Fruit fly (Drosophila melanogaster) whole organism, embryonic: ENCODE measurements around the gene Aasdh.
A peak's percentile ranks its signal among the peaks of the same experiment; 100 is the strongest.

ENCODE experiments used
- Asciz ChIP-seq: fragments of 200-800 bp; sonication (Bioruptor generic); optimal IDR thresholded peaks from 2 replicates; lab custom pipeline; 2017; ENCODE audit warnings: missing biosample characterization, mild to moderate bottlenecking, missing genetic modification characterization, missing genetic modification reagents
- CG10147 ChIP-seq: fragments of 200-800 bp; sonication (Bioruptor generic); optimal IDR thresholded peaks from 2 replicates; lab custom pipeline; 2019; ENCODE audit warnings: missing biosample characterization, mild to moderate bottlenecking, missing genetic modification characterization, moderate library complexity
- CG10462 ChIP-seq: fragments of 200-800 bp; sonication (Bioruptor generic); optimal IDR thresholded peaks from 2 replicates; lab custom pipeline; 2016; ENCODE audit warnings: missing biosample characterization, missing genetic modification characterization
- CG12299 ChIP-seq: fragments of 200-800 bp; sonication (Bioruptor generic); optimal IDR thresholded peaks from 2 replicates; lab custom pipeline; 2018; ENCODE audit warnings: missing biosample characterization, mild to moderate bottlenecking, missing genetic modification characterization
- CG14965 ChIP-seq: fragments of 200-800 bp; sonication (Bioruptor generic); optimal IDR thresholded peaks from 2 replicates; lab custom pipeline; 2016; ENCODE audit warnings: missing biosample characterization, missing genetic modification characterization, borderline replicate concordance
- CG17328 ChIP-seq: fragments of 200-800 bp; sonication (Bioruptor generic); IDR thresholded peaks from 2 replicates; pipeline ENCODE4 v1.3.6; 2022; ENCODE audit warnings: missing biosample characterization, missing genetic modification characterization
- CG17359 ChIP-seq: fragments of 200-800 bp; sonication (Bioruptor generic); optimal IDR thresholded peaks from 3 replicates; lab custom pipeline; 2018; ENCODE audit warnings: missing biosample characterization, mild to moderate bottlenecking, missing genetic modification characterization, moderate library complexity
- CG1832 ChIP-seq: fragments of 200-800 bp; sonication (Bioruptor generic); optimal IDR thresholded peaks from 2 replicates; lab custom pipeline; 2017; ENCODE audit warnings: missing biosample characterization, mild to moderate bottlenecking, missing genetic modification characterization, inconsistent platforms
- CG31388 ChIP-seq: fragments of 200-800 bp; sonication (Bioruptor generic); optimal IDR thresholded peaks from 2 replicates; lab custom pipeline; 2016; ENCODE audit warnings: missing biosample characterization, missing genetic modification characterization
- CG34422 ChIP-seq: fragments of 200-800 bp; sonication (Bioruptor generic); IDR thresholded peaks from 3 replicates; pipeline ENCODE4 v1.3.6; 2022; ENCODE audit warnings: missing biosample characterization, missing genetic modification characterization
- CG5180 ChIP-seq: fragments of 200-800 bp; sonication (Bioruptor generic); optimal IDR thresholded peaks from 3 replicates; lab custom pipeline; 2017; ENCODE audit warnings: missing biosample characterization, missing genetic modification characterization, mild to moderate bottlenecking, moderate library complexity, missing genetic modification reagents
- CG5953 ChIP-seq: fragments of 200-800 bp; sonication (Bioruptor generic); IDR thresholded peaks from 2 replicates; pipeline ENCODE4 v1.3.6; 2022; ENCODE audit warnings: missing biosample characterization, missing genetic modification characterization
- CG6813 ChIP-seq: fragments of 200-800 bp; sonication (Bioruptor generic); optimal IDR thresholded peaks from 2 replicates; lab custom pipeline; 2017; ENCODE audit warnings: missing biosample characterization, missing genetic modification characterization, mild to moderate bottlenecking, moderate library complexity, missing genetic modification reagents
- CHES-1-like ChIP-seq: fragments of 200-800 bp; sonication (Bioruptor generic); optimal IDR thresholded peaks from 2 replicates; lab custom pipeline; 2016; ENCODE audit warnings: missing biosample characterization, missing genetic modification characterization
- Deaf1 ChIP-seq: fragments of 200-800 bp; optimal IDR thresholded peaks from 3 replicates; lab custom pipeline; 2019; ENCODE audit warnings: missing biosample characterization, mild to moderate bottlenecking, missing genetic modification characterization, moderate library complexity
- Dfd ChIP-seq, 2 experiments: fragments of >200 bp; optimal IDR thresholded peaks; 2 replicates each; lab custom pipeline; 2017; ENCODE audit warnings: missing biosample characterization in 2 of 2, missing genetic modification characterization in 2 of 2
- Dip2 ChIP-seq: fragments of 200-800 bp; sonication (Bioruptor generic); IDR thresholded peaks from 2 replicates; pipeline ENCODE4 v1.3.6; 2022; ENCODE audit warnings: missing biosample characterization, missing genetic modification characterization
- Doc3 ChIP-seq: fragments of 200-800 bp; sonication (Bioruptor generic); IDR thresholded peaks from 3 replicates; pipeline ENCODE4 v1.3.6; 2022; ENCODE audit warnings: missing biosample characterization, missing genetic modification characterization; ENCODE audit not compliant: partially characterized antibody
- Drgx ChIP-seq: fragments of 200-800 bp; sonication (Bioruptor generic); IDR thresholded peaks from 2 replicates; pipeline ENCODE4 v1.3.6; 2022; ENCODE audit warnings: missing biosample characterization, missing genetic modification characterization
- Hey ChIP-seq: fragments of 200-800 bp; sonication (Bioruptor generic); optimal IDR thresholded peaks from 3 replicates; lab custom pipeline; 2018; ENCODE audit warnings: missing biosample characterization, mild to moderate bottlenecking, missing genetic modification characterization
- HmgD ChIP-seq: fragments of 200-800 bp; sonication (Bioruptor generic); optimal IDR thresholded peaks from 3 replicates; lab custom pipeline; 2016; ENCODE audit warnings: missing biosample characterization, missing genetic modification characterization
- Hmr ChIP-seq: fragments of 200-800 bp; sonication (Bioruptor generic); optimal IDR thresholded peaks from 3 replicates; lab custom pipeline; 2017; ENCODE audit warnings: mild to moderate bottlenecking, missing biosample characterization, missing genetic modification reagents, missing genetic modification characterization
- Hr3 ChIP-seq: fragments of 200-800 bp; sonication (Bioruptor generic); optimal IDR thresholded peaks from 3 replicates; lab custom pipeline; 2016; ENCODE audit warnings: missing biosample characterization, missing genetic modification characterization
- Hr78 ChIP-seq, 2 experiments: fragments of 200-800 bp in 1 of 2; fragments of >200 bp in 1 of 2; sonication (Bioruptor generic) in 1 of 2; optimal IDR thresholded peaks; 2 replicates each; lab custom pipeline; 2017 to 2019; ENCODE audit warnings: missing biosample characterization in 2 of 2, missing genetic modification characterization in 2 of 2, mild to moderate bottlenecking in 1 of 2, moderate library complexity in 1 of 2
- Lim3 ChIP-seq: fragments of 200-800 bp; sonication (Bioruptor generic); IDR thresholded peaks from 2 replicates; pipeline ENCODE4 v1.3.6; 2022; ENCODE audit warnings: missing biosample characterization, missing genetic modification characterization
- NK7.1 ChIP-seq: fragments of 200-800 bp; sonication (Bioruptor generic); optimal IDR thresholded peaks from 3 replicates; lab custom pipeline; 2016; ENCODE audit warnings: missing biosample characterization, missing genetic modification characterization
- Side ChIP-seq: fragments of 200-800 bp; sonication (Bioruptor generic); optimal IDR thresholded peaks from 2 replicates; lab custom pipeline; 2016; ENCODE audit warnings: missing biosample characterization, missing genetic modification characterization
- Sry-β ChIP-seq: fragments of 200-800 bp; sonication (Bioruptor generic); optimal IDR thresholded peaks from 2 replicates; lab custom pipeline; 2018; ENCODE audit warnings: missing biosample characterization, mild to moderate bottlenecking, missing genetic modification characterization, moderate library complexity
- ac ChIP-seq: fragments of 200-800 bp; sonication (Bioruptor generic); optimal IDR thresholded peaks from 3 replicates; lab custom pipeline; 2017; ENCODE audit warnings: missing biosample characterization, mild to moderate bottlenecking, missing genetic modification characterization
- bowl ChIP-seq: fragments of 200-800 bp; sonication (Bioruptor generic); IDR thresholded peaks from 2 replicates; pipeline ENCODE4 v1.3.6; 2022; ENCODE audit warnings: missing biosample characterization, missing genetic modification characterization
- da ChIP-seq: fragments of 200-800 bp; sonication (Bioruptor generic); optimal IDR thresholded peaks from 2 replicates; lab custom pipeline; 2016; ENCODE audit warnings: missing biosample characterization, missing genetic modification characterization
- disco-r ChIP-seq: fragments of 200-800 bp; sonication (Bioruptor generic); optimal IDR thresholded peaks from 2 replicates; lab custom pipeline; 2016; ENCODE audit warnings: missing biosample characterization, missing genetic modification characterization
- esg ChIP-seq: fragments of 200-800 bp; sonication (Bioruptor generic); conservative IDR thresholded peaks from 2 replicates; pipeline ENCODE4 v1.3.6; 2022; ENCODE audit warnings: missing biosample characterization, missing genetic modification characterization
- fru ChIP-seq: fragments of >200 bp; optimal IDR thresholded peaks from 2 replicates; lab custom pipeline; 2017
- ftz-f1 ChIP-seq: fragments of 200-800 bp; sonication (Bioruptor generic); optimal IDR thresholded peaks from 2 replicates; lab custom pipeline; 2016; ENCODE audit warnings: missing biosample characterization, missing genetic modification characterization
- gt ChIP-seq: fragments of 200-800 bp; sonication (Bioruptor generic); IDR thresholded peaks from 2 replicates; pipeline ENCODE4 v1.3.6; 2022; ENCODE audit warnings: missing biosample characterization, missing genetic modification characterization
- ind ChIP-seq: fragments of 200-800 bp; sonication (Bioruptor generic); optimal IDR thresholded peaks from 3 replicates; lab custom pipeline; 2016; ENCODE audit warnings: missing biosample characterization, missing genetic modification characterization
- inv ChIP-seq: fragments of 200-800 bp; sonication (Bioruptor generic); IDR thresholded peaks from 2 replicates; pipeline ENCODE4 v1.3.6; 2022; ENCODE audit warnings: missing biosample characterization, missing genetic modification characterization; ENCODE audit not compliant: partially characterized antibody
- kni ChIP-seq: fragments of 200-800 bp; sonication (Bioruptor generic); optimal IDR thresholded peaks from 3 replicates; lab custom pipeline; 2017; ENCODE audit warnings: mild to moderate bottlenecking, missing biosample characterization, missing genetic modification reagents, missing genetic modification characterization
- lola ChIP-seq, 3 experiments: fragments of >200 bp in 2 of 3; fragments of 200-800 bp in 1 of 3; sonication (Bioruptor generic) in 1 of 3; optimal IDR thresholded peaks; 2 replicates each; lab custom pipeline; 2017 to 2019; ENCODE audit warnings: missing biosample characterization in 3 of 3, missing genetic modification characterization in 3 of 3, mild to moderate bottlenecking in 1 of 3, moderate library complexity in 1 of 3
- nmo ChIP-seq: fragments of 200-800 bp; sonication (Bioruptor generic); optimal IDR thresholded peaks from 2 replicates; lab custom pipeline; 2018; ENCODE audit warnings: missing biosample characterization, mild to moderate bottlenecking, missing genetic modification characterization, moderate library complexity
- pb ChIP-seq: fragments of 200-800 bp; sonication (Bioruptor generic); optimal IDR thresholded peaks from 3 replicates; lab custom pipeline; 2016; ENCODE audit warnings: missing biosample characterization, missing genetic modification characterization
- pnt ChIP-seq: fragments of 200-800 bp; sonication (Bioruptor generic); optimal IDR thresholded peaks from 3 replicates; lab custom pipeline; 2016; ENCODE audit warnings: missing biosample characterization, missing genetic modification characterization
- sens-2 ChIP-seq: fragments of 200-800 bp; sonication (Bioruptor generic); IDR thresholded peaks from 2 replicates; pipeline ENCODE4 v1.3.6; 2022; ENCODE audit warnings: missing biosample characterization, missing genetic modification characterization
- stc ChIP-seq: fragments of 200-800 bp; sonication (Bioruptor generic); IDR thresholded peaks from 2 replicates; pipeline ENCODE4 v1.3.6; 2022; ENCODE audit warnings: missing biosample characterization, missing genetic modification characterization
- wor ChIP-seq: fragments of 200-800 bp; sonication (Bioruptor generic); IDR thresholded peaks from 2 replicates; pipeline ENCODE4 v1.3.6; 2022; ENCODE audit warnings: missing biosample characterization, missing genetic modification characterization
- zf30C ChIP-seq: fragments of 200-800 bp; sonication (Bioruptor generic); optimal IDR thresholded peaks from 3 replicates; lab custom pipeline; 2018; ENCODE audit warnings: missing biosample characterization, mild to moderate bottlenecking, missing genetic modification characterization
- zfh1 ChIP-seq: fragments of 200-800 bp; sonication (Bioruptor generic); IDR thresholded peaks from 3 replicates; pipeline ENCODE4 v1.3.6; 2022; ENCODE audit warnings: missing biosample characterization, missing genetic modification characterization

The Aasdh gene

dm6 chr2L:8463144-8464106 is 14.0 kb upstream of the Aasdh start, which contains the start of gene Agpat2 (continued):
- peak; percentile 68 for TF ChIP-seq esg (GFP tag; lab: Robert Waterston, UW)
- TF ChIP-seq Sry-β (GFP tag; lab: Kevin White, UChicago), result peak; percentile 23
- no peak for TF ChIP-seq ftz-f1 (GFP tag; lab: Kevin White, UChicago)
- peak; percentile 83 for TF ChIP-seq pnt (GFP tag; lab: Kevin White, UChicago)
- peak; percentile 42 for TF ChIP-seq Deaf1 (tag; lab: Kevin White, UChicago)
- peak; percentile 80 for TF ChIP-seq Asciz
- peak; percentile 80 for TF ChIP-seq Hr3
- peak; percentile 79 for TF ChIP-seq CG17328 (GFP tag; lab: Robert Waterston, UW)
- TF ChIP-seq pb (GFP tag; lab: Kevin White, UChicago), result peak; percentile 32
- no peak for TF ChIP-seq Dip2 (GFP tag; lab: Robert Waterston, UW)
- peak; percentile 54 for TF ChIP-seq ac (GFP tag; lab: Kevin White, UChicago)
- TF ChIP-seq disco-r (GFP tag; lab: Kevin White, UChicago), result peak; percentile 19
- no peak for TF ChIP-seq gt (GFP tag; lab: Robert Waterston, UW)
- peak; percentile 63 for TF ChIP-seq CG5180 (GFP tag; lab: Kevin White, UChicago)
- no peak for TF ChIP-seq Hey (tag; lab: Kevin White, UChicago)
- peak; percentile 90 for TF ChIP-seq CG17359 (tag; lab: Kevin White, UChicago)
- TF ChIP-seq CG12299 (tag; lab: Kevin White, UChicago), result peak; percentile 81
- no peak for TF ChIP-seq fru (lab: Kevin White, UChicago)
- TF ChIP-seq Hmr (GFP tag; lab: Kevin White, UChicago), result peak; percentile 87
- no peak for TF ChIP-seq Drgx (GFP tag; lab: Robert Waterston, UW)
- no peak for TF ChIP-seq inv
- TF ChIP-seq NK7.1 (GFP tag; lab: Kevin White, UChicago), result peak; percentile 58
- TF ChIP-seq CHES-1-like (GFP tag; lab: Kevin White, UChicago), result peak; percentile 58
- peak; percentile 80 for TF ChIP-seq CG10147 (GFP tag; lab: Kevin White, UChicago)
- TF ChIP-seq CG34422, result peak; percentile 66; the same call in 2 of the 3 replicates
- peak; percentile 86 for TF ChIP-seq ind (GFP tag; lab: Kevin White, UChicago)
- peak; percentile 68 for TF ChIP-seq wor (GFP tag; lab: Robert Waterston, UW)
- peak in 1 of 3 experiments; percentile 86 for TF ChIP-seq lola (GFP tag; optimal IDR thresholded peaks at IDR 0.05; lab: Kevin White, UChicago)
- no peak for TF ChIP-seq CG14965 (GFP tag; lab: Kevin White, UChicago)
- no peak for TF ChIP-seq Lim3 (GFP tag; lab: Robert Waterston, UW)
- TF ChIP-seq Hr78 (GFP tag; optimal IDR thresholded peaks at IDR 0.05; lab: Kevin White, UChicago), result no peak
- TF ChIP-seq stc (GFP tag; lab: Robert Waterston, UW), result peak; percentile 81
- peak; percentile 87 for TF ChIP-seq nmo (GFP tag; lab: Kevin White, UChicago)
- no peak for TF ChIP-seq CG1832 (GFP tag; lab: Kevin White, UChicago)
- TF ChIP-seq da, result peak; percentile 30
- TF ChIP-seq CG10462 (GFP tag; lab: Kevin White, UChicago), result peak; percentile 59
- TF ChIP-seq CG6813 (GFP tag; lab: Kevin White, UChicago), result peak; percentile 88
- peak; percentile 89 for TF ChIP-seq zf30C (GFP tag; lab: Kevin White, UChicago)
- no peak for TF ChIP-seq Doc3
- TF ChIP-seq Side (GFP tag; lab: Kevin White, UChicago), result peak; percentile 81
- TF ChIP-seq CG31388 (GFP tag; lab: Kevin White, UChicago), result peak; percentile 29
- TF ChIP-seq zfh1 (GFP tag; lab: Robert Waterston, UW), result peak; percentile 81
- TF ChIP-seq bowl, result no peak
- peak; percentile 74 for TF ChIP-seq sens-2 (GFP tag; lab: Robert Waterston, UW)
- peak; percentile 34 for TF ChIP-seq kni (GFP tag; lab: Kevin White, UChicago)
- 0 out of 2 replicates have a peak, but pooled peaks have one; percentile 53 for TF ChIP-seq CG5953
- peak; percentile 20 for TF ChIP-seq HmgD (GFP tag; lab: Kevin White, UChicago)
- no peak for TF ChIP-seq Dfd (GFP tag; optimal IDR thresholded peaks at IDR 0.05; lab: Kevin White, UChicago)
